Worm (Caenorhabditis elegans): ENCODE results near the gene F10G7.5.
A peak's percentile ranks its signal among the peaks of the same experiment; 100 is the strongest.

Gene F10G7.5

DNA sequence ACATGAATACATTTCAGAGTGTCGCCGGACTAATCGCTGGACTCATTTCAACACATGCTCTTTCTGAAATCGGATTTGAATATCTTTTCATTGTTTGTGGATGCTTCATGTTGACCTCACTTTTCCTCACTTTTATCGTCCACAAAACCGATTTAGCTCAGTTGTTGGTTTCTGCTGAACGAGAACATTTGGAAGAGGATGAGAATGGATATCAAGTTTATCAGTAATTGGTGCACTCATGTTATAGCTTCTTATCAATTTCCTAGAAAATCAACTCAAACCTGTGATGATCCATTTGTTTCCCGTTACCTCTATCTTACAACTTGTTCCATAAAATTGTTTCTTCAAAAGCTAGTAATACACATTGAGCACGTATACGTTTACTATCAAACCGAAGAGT, 2.8 kb downstream of the F10G7.5 start:
- TF ChIP-seq lir-3 (tag; optimal IDR thresholded peaks at IDR 0.05) = no peak
- peak; percentile 7 for TF ChIP-seq mes-2 (tag; optimal IDR thresholded peaks at IDR 0.05; ENCODE audit: poor library complexity, severe bottlenecking)
- peak; percentile 60 for TF ChIP-seq aha-1 (tag)
- TF ChIP-seq T26A8.4 (GFP tag; IDR thresholded peaks at IDR 0.05) = peak; percentile 40; the same call in 1 of the 2 replicates
- peak; percentile 20; the same call in 1 of the 2 replicates for TF ChIP-seq arid-1 (GFP tag; conservative IDR thresholded peaks at IDR 0.05)
- TF ChIP-seq daf-16 (GFP tag; optimal IDR thresholded peaks at IDR 0.05) = peak in 1 of 2 experiments; percentile 6
- no peak for TF ChIP-seq daf-16 (tag; optimal IDR thresholded peaks at IDR 0.05)
- TF ChIP-seq nhr-6 (tag; optimal IDR thresholded peaks at IDR 0.05) = no peak
- TF ChIP-seq nhr-237 (tag; optimal IDR thresholded peaks at IDR 0.05) = no peak
- TF ChIP-seq F49E8.2 (tag; optimal IDR thresholded peaks at IDR 0.05; ENCODE audit: borderline replicate concordance) = peak; percentile 47
- TF ChIP-seq F37D6.2 (tag; optimal IDR thresholded peaks at IDR 0.05) = no peak
- 0 out of 2 replicates have a peak, but pooled peaks have one; percentile 62 for TF ChIP-seq Y105C5A.15 (GFP tag; IDR thresholded peaks at IDR 0.05)
- no peak for TF ChIP-seq tra-1 (GFP tag; IDR thresholded peaks at IDR 0.05)
- TF ChIP-seq mxl-2 (GFP tag; conservative IDR thresholded peaks at IDR 0.05) = no peak
- TF ChIP-seq lin-38 (GFP tag; IDR thresholded peaks at IDR 0.05) = peak; percentile 56
- TF ChIP-seq nhr-11 (tag; optimal IDR thresholded peaks at IDR 0.05) = no peak

DNA sequence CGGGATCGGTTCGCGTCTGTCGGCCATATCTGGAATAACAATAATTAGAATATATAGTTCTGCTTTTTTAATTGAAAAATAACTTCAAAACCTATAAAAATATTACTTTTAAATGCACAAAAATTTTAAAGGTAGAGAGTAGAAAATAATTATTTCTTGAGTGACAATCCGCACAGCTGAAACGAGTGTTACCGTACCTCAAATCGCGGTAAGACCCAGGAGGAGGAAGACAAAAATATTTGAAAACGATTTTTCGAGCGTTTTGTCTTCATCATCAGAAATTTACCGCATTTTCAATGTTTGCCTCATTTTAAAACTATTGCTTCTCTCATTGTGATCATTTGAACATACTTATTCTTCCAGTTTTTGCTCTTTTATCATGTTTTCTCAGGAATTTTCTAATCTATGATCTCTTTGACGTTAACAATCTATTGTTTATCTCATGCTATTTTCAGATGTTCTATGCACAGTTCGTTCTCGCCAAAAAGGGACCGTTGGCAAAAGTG, 5.1 kb downstream of the F10G7.5 start, which contains the start of the genes rpn-5 and scc-1:
Gene rpn-5, minus strand, starts transcription at position 162 of the 506 bp plus-strand sequence.
Gene scc-1, plus strand, starts transcription at position 456 of the 506 bp plus-strand sequence.
- no peak for TF ChIP-seq lin-1 (GFP tag; IDR thresholded peaks at IDR 0.05)
- peak; percentile 63 for TF ChIP-seq hlh-30 (tag; optimal IDR thresholded peaks at IDR 0.05; ENCODE audit: insufficient read depth)
- TF ChIP-seq lin-29 (GFP tag; IDR thresholded peaks at IDR 0.05) = no peak
- no peak for TF ChIP-seq ceh-28 (tag; optimal IDR thresholded peaks at IDR 0.05)
- TF ChIP-seq lin-13 (GFP tag; optimal IDR thresholded peaks at IDR 0.05) = peak; percentile 46
- no peak for TF ChIP-seq F49E8.2 (tag; optimal IDR thresholded peaks at IDR 0.05; ENCODE audit: borderline replicate concordance)
- peak; percentile 25 for TF ChIP-seq duxl-1 (tag; optimal IDR thresholded peaks at IDR 0.05; ENCODE audit: poor library complexity)
- TF ChIP-seq nhr-6 (tag; optimal IDR thresholded peaks at IDR 0.05) = peak; percentile 53
- peak; percentile 73 for TF ChIP-seq mes-2 (tag; optimal IDR thresholded peaks at IDR 0.05; ENCODE audit: poor library complexity, severe bottlenecking)
- TF ChIP-seq nhr-102 (tag; optimal IDR thresholded peaks at IDR 0.05) = peak; percentile 14
- peak; percentile 98 for TF ChIP-seq D1046.2 (GFP tag; IDR thresholded peaks at IDR 0.05)
- peak in 1 of 2 experiments; percentile 36 for TF ChIP-seq ZK546.5 (tag; optimal IDR thresholded peaks at IDR 0.05)
- peak; percentile 33 for TF ChIP-seq rbr-2 (tag; optimal IDR thresholded peaks at IDR 0.05)
- peak; percentile 92 for TF ChIP-seq dpl-1 (GFP tag; optimal IDR thresholded peaks at IDR 0.05)
- TF ChIP-seq nhr-28 (tag; optimal IDR thresholded peaks at IDR 0.05) = peak; percentile 31
- peak in 1 of 2 experiments; percentile 83 for TF ChIP-seq unc-62 (GFP tag; optimal IDR thresholded peaks at IDR 0.05 in 1 of 2)
- TF ChIP-seq unc-62 (tag; optimal IDR thresholded peaks at IDR 0.05) = no peak
- TF ChIP-seq lsy-2 (tag; optimal IDR thresholded peaks at IDR 0.05) = peak; percentile 94 to 99
- no peak for TF ChIP-seq F44E2.7 (GFP tag; IDR thresholded peaks at IDR 0.05)
- TF ChIP-seq snpc-1.2 (GFP tag; IDR thresholded peaks at IDR 0.05) = no peak
- TF ChIP-seq lin-38 (GFP tag; IDR thresholded peaks at IDR 0.05) = peak; percentile 71
- peak; percentile 67 for TF ChIP-seq mep-1 (tag; optimal IDR thresholded peaks at IDR 0.05)
- TF ChIP-seq hif-1 (tag; optimal IDR thresholded peaks at IDR 0.05) = peak in 1 of 2 experiments; percentile 22
- peak; percentile 48 for TF ChIP-seq dve-1 (tag; optimal IDR thresholded peaks at IDR 0.05; ENCODE audit: insufficient read depth)
- no peak for TF ChIP-seq daf-16 (GFP tag; optimal IDR thresholded peaks at IDR 0.05)
- peak; percentile 62 for TF ChIP-seq daf-16 (tag; optimal IDR thresholded peaks at IDR 0.05)
- TF ChIP-seq nhr-25 (tag; optimal IDR thresholded peaks at IDR 0.05; ENCODE audit: borderline replicate concordance, insufficient read depth) = peak; percentile 27
- TF ChIP-seq hlh-11 (tag; optimal IDR thresholded peaks at IDR 0.05) = peak; percentile 50
- peak; percentile 54 for TF ChIP-seq nhr-11 (tag; optimal IDR thresholded peaks at IDR 0.05)
- no peak for TF ChIP-seq lim-7 (GFP tag; IDR thresholded peaks at IDR 0.05)
